Worm (Caenorhabditis elegans) whole organism, L4 larva: ENCODE data around the gene sdhb-1.

Experiments used
- ZK546.5 ChIP-seq, 2 experiments: sonication (generic microtip); optimal IDR thresholded peaks; 2 replicates each; lab custom pipeline; 2017; ENCODE audit warnings: missing biosample characterization in 2 of 2, missing genetic modification characterization in 2 of 2
- hlh-30 ChIP-seq: sonication (generic microtip); optimal IDR thresholded peaks from 2 replicates; lab custom pipeline; 2017; ENCODE audit warnings: antibody characterized with exemption, mild to moderate bottlenecking, missing genetic modification characterization, missing compliant biosample characterization; ENCODE audit not compliant: insufficient read depth
- lir-3 ChIP-seq: sonication (generic microtip); optimal IDR thresholded peaks from 2 replicates; lab custom pipeline; 2016; ENCODE audit warnings: mild to moderate bottlenecking, missing genetic modification characterization, missing compliant biosample characterization
- nhr-102 ChIP-seq: sonication (generic microtip); optimal IDR thresholded peaks from 2 replicates; lab custom pipeline; 2016; ENCODE audit warnings: mild to moderate bottlenecking, missing genetic modification characterization, moderate library complexity, missing compliant biosample characterization
- nhr-237 ChIP-seq: sonication (generic microtip); optimal IDR thresholded peaks from 2 replicates; lab custom pipeline; 2017; ENCODE audit warnings: missing biosample characterization, missing genetic modification characterization
- nhr-42 ChIP-seq: fragments of 200-800 bp; sonication (Bioruptor generic); IDR thresholded peaks from 2 replicates; pipeline ENCODE4 v1.3.6; 2022; ENCODE audit warnings: missing genetic modification characterization, missing compliant biosample characterization
- php-3 ChIP-seq: fragments of 200-800 bp; sonication (Bioruptor generic); IDR thresholded peaks from 2 replicates; pipeline ENCODE4 v1.3.6; 2022; ENCODE audit warnings: missing genetic modification reagents, missing genetic modification characterization, missing compliant biosample characterization
- sdz-12 ChIP-seq: fragments of 200-800 bp; sonication (Bioruptor generic); optimal IDR thresholded peaks from 2 replicates; lab custom pipeline; 2018; ENCODE audit warnings: mild to moderate bottlenecking, missing genetic modification characterization, missing compliant biosample characterization
- snpc-4 ChIP-seq: fragments of 150-350 bp; optimal IDR thresholded peaks from 2 replicates; lab custom pipeline; 2014; ENCODE audit warnings: missing biosample characterization, missing genetic modification characterization

ce11 chrII:9369394-9369793 is 16.9 kb upstream of the sdhb-1 start:
- TF ChIP-seq php-3 (no peak), nhr-102 (tag; lab: Kevin White, UChicago) (no peak), sdz-12 (GFP tag; lab: Kevin White, UChicago) (no peak), hlh-30 (tag; lab: Kevin White, UChicago) (no peak), nhr-42 (no peak), ZK546.5 (tag; optimal IDR thresholded peaks at IDR 0.05; lab: Kevin White, UChicago) (no peak), lir-3 (tag; lab: Kevin White, UChicago) (no peak), snpc-4 (tag; lab: Kevin White, UChicago) (no peak), nhr-237 (tag; lab: Kevin White, UChicago) (no peak)
